Worm (Caenorhabditis elegans) whole organism, L3 larva: ENCODE results near the gene sssh-1.

Experiments
- R02D3.7 ChIP-seq: fragments of 150-350 bp; optimal IDR thresholded peaks from 2 replicates; lab custom pipeline; 2014; ENCODE audit warnings: missing biosample characterization, missing genetic modification characterization
- aly-2 ChIP-seq: fragments of 150-350 bp; optimal IDR thresholded peaks from 2 replicates; lab custom pipeline; 2014; ENCODE audit warnings: missing biosample characterization, missing genetic modification characterization
- ama-1 ChIP-seq: fragments of 150-350 bp; optimal IDR thresholded peaks from 2 replicates; lab custom pipeline; 2018
- ceh-16 ChIP-seq: sonication (generic microtip); optimal IDR thresholded peaks from 2 replicates; lab custom pipeline; 2017; ENCODE audit warnings: missing biosample characterization, missing genetic modification characterization
- ceh-28 ChIP-seq: fragments of 150-350 bp; optimal IDR thresholded peaks from 2 replicates; lab custom pipeline; 2014; ENCODE audit warnings: missing biosample characterization, missing genetic modification reagents, missing genetic modification characterization
- ceh-9 ChIP-seq: sonication (generic microtip); optimal IDR thresholded peaks from 2 replicates; lab custom pipeline; 2018; ENCODE audit warnings: missing biosample characterization, missing genetic modification characterization
- egl-27 ChIP-seq: sonication (generic microtip); optimal IDR thresholded peaks from 4 replicates; lab custom pipeline; 2017; ENCODE audit warnings: missing biosample characterization, missing genetic modification reagents, missing genetic modification characterization
- egl-5 ChIP-seq: fragments of 150-350 bp; optimal IDR thresholded peaks from 2 replicates; lab custom pipeline; 2017; ENCODE audit warnings: missing biosample characterization, missing genetic modification reagents, missing genetic modification characterization, inconsistent platforms
- elt-1 ChIP-seq: fragments of 150-350 bp; optimal IDR thresholded peaks from 2 replicates; lab custom pipeline; 2014; ENCODE audit warnings: missing biosample characterization, missing genetic modification characterization
- elt-2 ChIP-seq: sonication (generic microtip); optimal IDR thresholded peaks from 2 replicates; lab custom pipeline; 2016; ENCODE audit warnings: missing genetic modification reagents, mild to moderate bottlenecking, missing genetic modification characterization, missing compliant biosample characterization
- elt-3 ChIP-seq, 3 experiments: fragments of 150-350 bp in 1 of 3; sonication (generic microtip) in 2 of 3; optimal IDR thresholded peaks; 2 replicates in 2 of 3; 4 replicates in 1 of 3; lab custom pipeline; 2014 to 2017; ENCODE audit warnings: missing biosample characterization in 3 of 3, missing genetic modification characterization in 3 of 3
- eor-1 ChIP-seq, 2 experiments: fragments of 150-350 bp; optimal IDR thresholded peaks; 2 replicates each; lab custom pipeline; 2014 to 2018; ENCODE audit warnings: missing biosample characterization in 2 of 2, missing genetic modification characterization in 2 of 2
- fkh-10 ChIP-seq: sonication (generic microtip); optimal IDR thresholded peaks from 2 replicates; lab custom pipeline; 2017; ENCODE audit warnings: missing biosample characterization, missing genetic modification reagents, missing genetic modification characterization
- fkh-2 ChIP-seq: fragments of 150-350 bp; optimal IDR thresholded peaks from 2 replicates; lab custom pipeline; 2014; ENCODE audit warnings: missing biosample characterization, missing genetic modification reagents, missing genetic modification characterization
- fos-1 ChIP-seq: fragments of 150-350 bp; optimal IDR thresholded peaks from 2 replicates; lab custom pipeline; 2014; ENCODE audit warnings: missing biosample characterization, missing genetic modification characterization
- hmg-11 ChIP-seq: sonication (generic microtip); optimal IDR thresholded peaks from 2 replicates; lab custom pipeline; 2016; ENCODE audit warnings: missing genetic modification characterization, missing compliant biosample characterization
- jun-1 ChIP-seq: fragments of 150-350 bp; optimal IDR thresholded peaks from 2 replicates; lab custom pipeline; 2014; ENCODE audit warnings: missing biosample characterization, missing genetic modification reagents, missing genetic modification characterization
- lin-15B ChIP-seq: fragments of 150-350 bp; optimal IDR thresholded peaks from 2 replicates; lab custom pipeline; 2014; ENCODE audit warnings: missing biosample characterization, missing genetic modification characterization
- lin-39 ChIP-seq: fragments of 150-350 bp; optimal IDR thresholded peaks from 2 replicates; lab custom pipeline; 2018; ENCODE audit warnings: missing biosample characterization, missing genetic modification reagents, missing genetic modification characterization
- mml-1 ChIP-seq: fragments of 150-350 bp; sonication (generic microtip); optimal IDR thresholded peaks from 3 replicates; lab custom pipeline; 2014; ENCODE audit warnings: missing biosample characterization, missing genetic modification characterization
- nfya-1 ChIP-seq: sonication (generic microtip); optimal IDR thresholded peaks from 2 replicates; lab custom pipeline; 2017; ENCODE audit warnings: missing genetic modification characterization, mild to moderate bottlenecking, missing compliant biosample characterization, antibody characterized with exemption, moderate library complexity; ENCODE audit not compliant: insufficient read depth
- nhr-237 ChIP-seq: fragments of 150-350 bp; optimal IDR thresholded peaks from 2 replicates; lab custom pipeline; 2014; ENCODE audit warnings: missing biosample characterization, missing genetic modification characterization
- nhr-28 ChIP-seq: fragments of 150-350 bp; optimal IDR thresholded peaks from 2 replicates; lab custom pipeline; 2014; ENCODE audit warnings: missing biosample characterization, missing genetic modification characterization
- nhr-76 ChIP-seq: fragments of 150-350 bp; sonication (generic microtip); optimal IDR thresholded peaks from 5 replicates; lab custom pipeline; 2014; ENCODE audit warnings: missing biosample characterization, missing genetic modification characterization
- pha-4 ChIP-seq: fragments of 150-350 bp; optimal IDR thresholded peaks from 2 replicates; lab custom pipeline; 2014; ENCODE audit warnings: missing biosample characterization, missing genetic modification reagents, missing genetic modification characterization
- pqm-1 ChIP-seq: fragments of 150-350 bp; optimal IDR thresholded peaks from 2 replicates; lab custom pipeline; 2017; ENCODE audit warnings: missing biosample characterization, missing genetic modification characterization, inconsistent platforms
- sea-2 ChIP-seq: fragments of 150-350 bp; sonication (generic microtip); optimal IDR thresholded peaks from 4 replicates; lab custom pipeline; 2014; ENCODE audit warnings: missing biosample characterization, missing genetic modification reagents, missing genetic modification characterization
- skn-1 ChIP-seq: fragments of 150-350 bp; optimal IDR thresholded peaks from 2 replicates; lab custom pipeline; 2014; ENCODE audit warnings: missing biosample characterization, missing genetic modification characterization
- snpc-4 ChIP-seq: fragments of 150-350 bp; optimal IDR thresholded peaks from 2 replicates; lab custom pipeline; 2014; ENCODE audit warnings: missing biosample characterization, missing genetic modification characterization
- tbx-2 ChIP-seq: sonication (generic microtip); optimal IDR thresholded peaks from 2 replicates; lab custom pipeline; 2016; ENCODE audit warnings: mild to moderate bottlenecking, missing genetic modification characterization, missing compliant biosample characterization
- unc-39 ChIP-seq: sonication (generic microtip); optimal IDR thresholded peaks from 4 replicates; lab custom pipeline; 2017; ENCODE audit warnings: missing biosample characterization, missing genetic modification characterization
- unc-62 ChIP-seq: fragments of 150-350 bp; sonication (generic microtip); optimal IDR thresholded peaks from 4 replicates; lab custom pipeline; 2014; ENCODE audit warnings: missing biosample characterization, missing genetic modification reagents, missing genetic modification characterization
- zag-1 ChIP-seq: fragments of 150-350 bp; optimal IDR thresholded peaks from 2 replicates; lab custom pipeline; 2014; ENCODE audit warnings: missing biosample characterization, missing genetic modification characterization
- ztf-4 ChIP-seq: fragments of 150-350 bp; optimal IDR thresholded peaks from 2 replicates; lab custom pipeline; 2014; ENCODE audit warnings: missing biosample characterization, missing genetic modification characterization

The sssh-1 gene

DNA sequence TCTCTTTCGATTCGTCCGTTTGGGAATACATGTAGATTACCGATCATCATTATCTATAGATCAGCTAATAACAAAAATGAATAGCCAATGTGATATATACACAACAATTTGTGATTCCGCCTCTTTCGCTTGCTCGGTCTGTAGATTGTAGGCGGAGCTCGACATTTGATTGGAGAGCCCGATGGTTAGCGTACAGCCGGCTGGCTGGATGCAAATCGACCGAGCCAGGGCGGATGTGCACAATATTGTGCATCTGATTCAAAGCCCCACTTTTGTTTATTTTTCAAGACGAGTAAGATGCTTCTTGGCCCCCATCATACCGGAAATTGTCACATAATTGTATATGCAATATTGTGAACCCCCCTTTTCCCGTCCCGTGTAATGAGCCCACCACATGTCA, 14.0 kb upstream of the sssh-1 start, which contains the start of gene dmd-4:
TSS of gene dmd-4 (minus strand) at position 101 of the 400 bp plus-strand sequence.
- TF ChIP-seq zag-1 (tag; lab: Kevin White, UChicago) (no peak), nfya-1 (tag; lab: Kevin White, UChicago) (no peak), egl-27 (tag; lab: Kevin White, UChicago) (no peak), fos-1 (tag; lab: Kevin White, UChicago) (no peak), jun-1 (tag; lab: Kevin White, UChicago) (no peak), nhr-28 (tag; lab: Kevin White, UChicago) (no peak), ceh-9 (tag; lab: Kevin White, UChicago) (no peak), egl-5 (tag; lab: Kevin White, UChicago) (no peak), ama-1 (lab: Kevin White, UChicago) (no peak), snpc-4 (no peak), mml-1 (no peak), ceh-28 (no peak), elt-3 (tag; optimal IDR thresholded peaks at IDR 0.05; lab: Kevin White, UChicago) (no peak), fkh-2 (tag; lab: Kevin White, UChicago) (no peak), elt-1 (tag; lab: Kevin White, UChicago) (no peak), R02D3.7 (tag; lab: Kevin White, UChicago) (no peak), nhr-76 (tag; lab: Kevin White, UChicago) (no peak), hmg-11 (tag; lab: Kevin White, UChicago) (no peak)

- TF ChIP-seq eor-1 (tag; optimal IDR thresholded peaks at IDR 0.05; lab: Kevin White, UChicago) (no peak), lin-15B (tag; lab: Kevin White, UChicago) (no peak), elt-2 (tag; lab: Kevin White, UChicago) (no peak), ztf-4 (tag; lab: Kevin White, UChicago) (no peak), skn-1 (tag; lab: Kevin White, UChicago) (no peak), lin-39 (tag; lab: Kevin White, UChicago) (no peak), ceh-9 (tag; lab: Kevin White, UChicago) (no peak), hmg-11 (tag; lab: Kevin White, UChicago) (no peak), nhr-76 (tag; lab: Kevin White, UChicago) (no peak), unc-39 (no peak)
These were observed 10.0 kb upstream of the sssh-1 start, which contains the start of gene C27C12.3 for ce11 chrX:14865744-14866143. Gene C27C12.3 (minus strand): TSS chrX:14865844.

ce11 chrX:14868200-14868599, 7.6 kb upstream of the sssh-1 start, which contains the start of gene F31F6.1:
Gene F31F6.1 (minus strand): TSS chrX:14868300.
- TF ChIP-seq sea-2 (GFP tag; lab: Kevin White, UChicago) = no peak
- TF ChIP-seq tbx-2 = no peak
- TF ChIP-seq fos-1 (tag; lab: Kevin White, UChicago) = no peak
- TF ChIP-seq nhr-237 (tag; lab: Kevin White, UChicago) = no peak
- TF ChIP-seq aly-2 (tag; lab: Kevin White, UChicago) = no peak
- TF ChIP-seq elt-3 (tag; optimal IDR thresholded peaks at IDR 0.05; lab: Kevin White, UChicago) = no peak
- no peak for TF ChIP-seq nhr-28 (tag; lab: Kevin White, UChicago)
- no peak for TF ChIP-seq eor-1 (tag; optimal IDR thresholded peaks at IDR 0.05; lab: Kevin White, UChicago)
- TF ChIP-seq mml-1 = no peak
- TF ChIP-seq hmg-11 (tag; lab: Kevin White, UChicago) = no peak
- TF ChIP-seq snpc-4 = no peak
- TF ChIP-seq ceh-16 (tag; lab: Kevin White, UChicago) = no peak
- TF ChIP-seq elt-1 (tag; lab: Kevin White, UChicago) = no peak

ce11 chrX:14871780-14872179, 4.0 kb upstream of the sssh-1 start, which contains the start of gene F31F6.2:
Gene F31F6.2 (minus strand): TSS chrX:14871880.
- TF ChIP-seq pqm-1 (tag; lab: Kevin White, UChicago) (no peak), unc-62 (no peak), pha-4 (tag; lab: Kevin White, UChicago) (no peak), R02D3.7 (tag; lab: Kevin White, UChicago) (no peak), ama-1 (lab: Kevin White, UChicago) (no peak), egl-5 (tag; lab: Kevin White, UChicago) (no peak), skn-1 (tag; lab: Kevin White, UChicago) (no peak), ceh-16 (tag; lab: Kevin White, UChicago) (no peak), fkh-10 (GFP tag; lab: Kevin White, UChicago) (no peak), elt-2 (tag; lab: Kevin White, UChicago) (no peak), elt-3 (tag; optimal IDR thresholded peaks at IDR 0.05; lab: Kevin White, UChicago) (no peak), mml-1 (no peak), tbx-2 (no peak), nhr-237 (tag; lab: Kevin White, UChicago) (no peak), ceh-9 (tag; lab: Kevin White, UChicago) (no peak), ztf-4 (tag; lab: Kevin White, UChicago) (no peak), nfya-1 (tag; lab: Kevin White, UChicago) (no peak)
- TF ChIP-seq, all 47 proteins: peak for 0
